Fruit fly (Drosophila melanogaster): ENCODE results near the gene CG15386.
A peak's percentile ranks its signal among the peaks of the same experiment; 100 is the strongest.

The CG15386 gene

DNA sequence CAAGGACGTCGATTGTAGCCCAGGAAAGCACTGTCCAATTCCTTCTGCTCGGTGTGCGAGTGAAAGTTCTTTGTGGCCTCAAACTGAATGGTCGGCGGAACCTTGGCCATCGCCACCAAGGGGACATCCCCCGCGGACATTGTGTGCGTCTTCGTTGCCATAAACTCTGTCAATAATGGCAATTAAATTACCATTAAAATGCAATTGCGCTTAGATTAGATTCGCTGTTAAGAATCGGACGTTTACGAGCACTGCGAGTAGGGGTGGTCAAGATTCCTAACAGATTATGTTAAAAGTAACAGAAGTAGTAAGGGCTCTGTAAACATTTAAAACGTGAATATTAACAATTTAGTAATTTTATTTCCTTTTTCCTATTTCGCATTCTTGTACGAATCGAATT, 981 bp downstream of the CG15386 start, which contains the start of gene daed (continued):
- TF ChIP-seq disco-r (GFP tag; optimal IDR thresholded peaks at IDR 0.05) (no peak), en (GFP tag; optimal IDR thresholded peaks at IDR 0.05) (no peak), CG34224 (GFP tag; IDR thresholded peaks at IDR 0.05; ENCODE audit: partially characterized antibody) (0 out of 3 replicates have a peak, but pooled peaks have one; percentile 28), phol (tag; optimal IDR thresholded peaks at IDR 0.05) (no peak), CG3163 (GFP tag; optimal IDR thresholded peaks at IDR 0.05) (no peak), chif (GFP tag; optimal IDR thresholded peaks at IDR 0.05) (no peak), exex (tag; optimal IDR thresholded peaks at IDR 0.05) (peak; percentile 99), CG3065 (GFP tag; optimal IDR thresholded peaks at IDR 0.05) (no peak), Sry-δ (GFP tag; optimal IDR thresholded peaks at IDR 0.05) (peak; percentile 8), Med (GFP tag) (peak; percentile 79), CG13287 (GFP tag; IDR thresholded peaks at IDR 0.05; ENCODE audit: partially characterized antibody) (peak; percentile 22; the same call in 1 of the 2 replicates), mam (GFP tag; optimal IDR thresholded peaks at IDR 0.05) (no peak), gsb-n (tag; optimal IDR thresholded peaks at IDR 0.05) (peak; percentile 69), Sox100B (GFP tag; optimal IDR thresholded peaks at IDR 0.05) (no peak), MBD-R2 (GFP tag; IDR thresholded peaks at IDR 0.05) (peak; percentile 74), Adf1 (GFP tag; IDR thresholded peaks at IDR 0.05) (peak; percentile 22; the same call in 1 of the 2 replicates), stwl (tag; optimal IDR thresholded peaks at IDR 0.05) (peak; percentile 42), CG15073 (GFP tag; optimal IDR thresholded peaks at IDR 0.05) (no peak), sens-2 (GFP tag; IDR thresholded peaks at IDR 0.05) (no peak), Dll (GFP tag; IDR thresholded peaks at IDR 0.05; ENCODE audit: partially characterized antibody) (0 out of 4 replicates have a peak, but pooled peaks have one; percentile 33), lbe (GFP tag; optimal IDR thresholded peaks at IDR 0.05) (peak; percentile 35), CG4617 (GFP tag; optimal IDR thresholded peaks at IDR 0.05; ENCODE audit: borderline replicate concordance) (peak; percentile 29), abd-A (tag; optimal IDR thresholded peaks at IDR 0.05) (peak; percentile 58)

DNA sequence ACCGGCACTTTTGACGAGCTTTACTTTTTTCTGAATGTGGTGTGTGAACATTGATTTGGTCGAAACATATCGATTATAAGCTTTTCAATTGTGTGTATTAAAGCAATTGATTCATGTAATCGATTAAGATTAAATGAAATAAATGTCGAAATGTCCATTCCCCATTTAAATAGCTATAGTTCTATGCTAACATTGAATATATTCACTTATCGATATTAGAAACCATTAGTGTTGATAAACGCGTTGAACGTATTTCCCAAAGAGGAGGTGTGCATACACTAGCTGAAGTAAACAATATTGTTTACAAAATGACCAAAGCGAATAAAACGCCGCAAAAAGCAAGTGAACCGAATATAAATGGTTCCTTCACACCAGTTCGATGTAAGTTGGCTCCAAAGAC, 3.0 kb downstream of the CG15386 start, which contains the start of the genes Uch and CG34174:
TSS of gene Uch (minus strand) at position 208 of the 400 bp plus-strand sequence.
TSS of gene CG34174 (plus strand) at position 263 of the 400 bp plus-strand sequence.
- TF ChIP-seq hbn (GFP tag; IDR thresholded peaks at IDR 0.05; ENCODE audit: partially characterized antibody) (peak; percentile 68), Sin3A (optimal IDR thresholded peaks at IDR 0.05) (peak; percentile 43), stwl (tag; optimal IDR thresholded peaks at IDR 0.05) (peak; percentile 98), CoRest (tag; optimal IDR thresholded peaks at IDR 0.05) (peak; percentile 29), cwo (GFP tag; optimal IDR thresholded peaks at IDR 0.05) (no peak), CG12299 (tag; optimal IDR thresholded peaks at IDR 0.05) (peak; percentile 22), kni (GFP tag; optimal IDR thresholded peaks at IDR 0.05) (peak; percentile 18), Lhr (GFP tag; optimal IDR thresholded peaks at IDR 0.05) (peak; percentile 66), Ptx1 (GFP tag; IDR thresholded peaks at IDR 0.05) (no peak), Opbp (GFP tag; IDR thresholded peaks at IDR 0.05; ENCODE audit: partially characterized antibody) (0 out of 3 replicates have a peak, but pooled peaks have one; percentile 17), CG4617 (GFP tag; optimal IDR thresholded peaks at IDR 0.05; ENCODE audit: borderline replicate concordance) (peak; percentile 42), tup (GFP tag; optimal IDR thresholded peaks at IDR 0.05) (no peak), CG10274 (GFP tag; optimal IDR thresholded peaks at IDR 0.05) (no peak), Chrac-16 (GFP tag; optimal IDR thresholded peaks at IDR 0.05) (peak; percentile 5), sna (GFP tag; IDR thresholded peaks at IDR 0.05; ENCODE audit: partially characterized antibody) (peak; percentile 79), gsb (GFP tag; IDR thresholded peaks at IDR 0.05) (no peak), CG10147 (GFP tag; optimal IDR thresholded peaks at IDR 0.05) (peak; percentile 45), nmo (GFP tag; optimal IDR thresholded peaks at IDR 0.05) (peak; percentile 71), Atf6 (GFP tag; IDR thresholded peaks at IDR 0.05) (no peak), phol (tag; optimal IDR thresholded peaks at IDR 0.05) (peak; percentile 58), CG12659 (GFP tag; optimal IDR thresholded peaks at IDR 0.05) (peak; percentile 68), CG2116 (GFP tag; optimal IDR thresholded peaks at IDR 0.05) (peak; percentile 64), Dll (GFP tag; IDR thresholded peaks at IDR 0.05; ENCODE audit: partially characterized antibody) (peak; percentile 82), CG2712 (tag; optimal IDR thresholded peaks at IDR 0.05) (peak; percentile 23), caup (GFP tag; optimal IDR thresholded peaks at IDR 0.05; ENCODE audit: severe bottlenecking) (peak; percentile 1), lbe (GFP tag; optimal IDR thresholded peaks at IDR 0.05) (peak; percentile 43), CG33557 (GFP tag; optimal IDR thresholded peaks at IDR 0.05) (peak; percentile 32), CG12391 (tag; optimal IDR thresholded peaks at IDR 0.05) (no peak), sug (tag; optimal IDR thresholded peaks at IDR 0.05) (peak; percentile 48), CG9727 (GFP tag; optimal IDR thresholded peaks at IDR 0.05) (peak; percentile 12)

Data from whole organism, embryonic.